Fruit fly (Drosophila melanogaster): ENCODE measurements around the gene EndoGI.

dm6 chr2L:16290984-16291383 is 33.5 kb downstream of the EndoGI start, which contains the start of gene CG17329:
- TF ChIP-seq Eip75B (GFP tag; optimal IDR thresholded peaks at IDR 0.05) (no peak), OdsH (GFP tag; optimal IDR thresholded peaks at IDR 0.05) (no peak), vri (GFP tag; optimal IDR thresholded peaks at IDR 0.05) (no peak), Eip78C (GFP tag) (no peak)

Data from whole organism, prepupa.